Fruit fly (Drosophila melanogaster) whole organism, embryonic: Measurements from ENCODE around the gene CG33986.

Source experiments
- Bdp1 ChIP-seq: fragments of 200-800 bp; sonication (Bioruptor generic); optimal IDR thresholded peaks from 3 replicates; lab custom pipeline; 2016; ENCODE audit warnings: missing biosample characterization, missing genetic modification characterization
- CG10321 ChIP-seq: fragments of 200-800 bp; sonication (Bioruptor generic); IDR thresholded peaks from 2 replicates; pipeline ENCODE4 v1.3.6; 2022; ENCODE audit warnings: missing biosample characterization, missing genetic modification characterization
- CG10654 ChIP-seq: fragments of 200-800 bp; sonication (Bioruptor generic); optimal IDR thresholded peaks from 2 replicates; lab custom pipeline; 2016; ENCODE audit warnings: missing biosample characterization, missing genetic modification characterization
- CG11085 ChIP-seq: fragments of 200-800 bp; sonication (Bioruptor generic); IDR thresholded peaks from 2 replicates; pipeline ENCODE4 v1.3.6; 2022; ENCODE audit warnings: missing biosample characterization, missing genetic modification characterization
- CG12391 ChIP-seq: fragments of 200-800 bp; sonication (Bioruptor generic); optimal IDR thresholded peaks from 3 replicates; lab custom pipeline; 2018; ENCODE audit warnings: missing biosample characterization, mild to moderate bottlenecking, missing genetic modification characterization, moderate library complexity
- CG13123 ChIP-seq: fragments of 200-800 bp; sonication (Bioruptor generic); optimal IDR thresholded peaks from 2 replicates; lab custom pipeline; 2016; ENCODE audit warnings: missing biosample characterization, missing genetic modification characterization
- CG14860 ChIP-seq: fragments of 200-800 bp; sonication (Bioruptor generic); IDR thresholded peaks from 3 replicates; pipeline ENCODE4 v1.3.6; 2022; ENCODE audit warnings: missing biosample characterization, missing genetic modification characterization; ENCODE audit not compliant: partially characterized antibody
- CG14965 ChIP-seq: fragments of 200-800 bp; sonication (Bioruptor generic); optimal IDR thresholded peaks from 2 replicates; lab custom pipeline; 2016; ENCODE audit warnings: missing biosample characterization, missing genetic modification characterization, borderline replicate concordance
- CG15011 ChIP-seq: fragments of 200-800 bp; sonication (Bioruptor generic); optimal IDR thresholded peaks from 3 replicates; lab custom pipeline; 2018; ENCODE audit warnings: missing biosample characterization, mild to moderate bottlenecking, missing genetic modification characterization
- CG15269 ChIP-seq: fragments of 200-800 bp; sonication (Bioruptor generic); optimal IDR thresholded peaks from 2 replicates; lab custom pipeline; 2018; ENCODE audit warnings: missing biosample characterization, mild to moderate bottlenecking, missing genetic modification characterization, moderate library complexity
- CG15514 ChIP-seq: fragments of 200-800 bp; sonication (Bioruptor generic); optimal IDR thresholded peaks from 3 replicates; lab custom pipeline; 2017; ENCODE audit warnings: missing biosample characterization, missing genetic modification characterization, mild to moderate bottlenecking, moderate library complexity, missing genetic modification reagents
- CG16779 ChIP-seq: fragments of 200-800 bp; sonication (Bioruptor generic); IDR thresholded peaks from 2 replicates; pipeline ENCODE4 v1.3.6; 2022; ENCODE audit warnings: missing biosample characterization, missing genetic modification characterization
- CG17612 ChIP-seq: fragments of 200-800 bp; sonication (Bioruptor generic); IDR thresholded peaks from 2 replicates; pipeline ENCODE4 v1.3.6; 2022; ENCODE audit warnings: missing biosample characterization, missing genetic modification characterization
- CG18262 ChIP-seq: fragments of 200-800 bp; optimal IDR thresholded peaks from 3 replicates; lab custom pipeline; 2019; ENCODE audit warnings: missing biosample characterization, mild to moderate bottlenecking, missing genetic modification characterization, moderate library complexity
- CG18764 ChIP-seq: fragments of 200-800 bp; sonication (Bioruptor generic); optimal IDR thresholded peaks from 3 replicates; lab custom pipeline; 2016; ENCODE audit warnings: missing biosample characterization, missing genetic modification characterization
- CG32772 ChIP-seq: fragments of 200-800 bp; sonication (Bioruptor generic); IDR thresholded peaks from 2 replicates; pipeline ENCODE4 v1.3.6; 2022; ENCODE audit warnings: missing biosample characterization, missing genetic modification characterization
- CG3281 ChIP-seq: fragments of 200-800 bp; sonication (Bioruptor generic); optimal IDR thresholded peaks from 3 replicates; lab custom pipeline; 2017; ENCODE audit warnings: missing biosample characterization, mild to moderate bottlenecking, missing genetic modification characterization
- CG4854 ChIP-seq: fragments of 200-800 bp; sonication (Bioruptor generic); optimal IDR thresholded peaks from 2 replicates; lab custom pipeline; 2016; ENCODE audit warnings: missing biosample characterization, missing genetic modification characterization, inconsistent platforms
- CG5245 ChIP-seq: fragments of 200-800 bp; sonication (Bioruptor generic); optimal IDR thresholded peaks from 3 replicates; lab custom pipeline; 2016; ENCODE audit warnings: missing biosample characterization, missing genetic modification characterization
- CG6175 ChIP-seq: fragments of 200-800 bp; sonication (Bioruptor generic); IDR thresholded peaks from 3 replicates; pipeline ENCODE4 v1.3.6; 2022; ENCODE audit warnings: missing biosample characterization, missing genetic modification characterization
- CG6765 ChIP-seq: fragments of 200-800 bp; sonication (Bioruptor generic); optimal IDR thresholded peaks from 3 replicates; lab custom pipeline; 2017; ENCODE audit warnings: missing biosample characterization, mild to moderate bottlenecking, missing genetic modification characterization
- CG8388 ChIP-seq: fragments of 200-800 bp; sonication (Bioruptor generic); optimal IDR thresholded peaks from 2 replicates; lab custom pipeline; 2019; ENCODE audit warnings: missing biosample characterization, mild to moderate bottlenecking, missing genetic modification characterization, moderate library complexity
- CG9437 ChIP-seq: fragments of 200-800 bp; sonication (Bioruptor generic); optimal IDR thresholded peaks from 2 replicates; lab custom pipeline; 2018; ENCODE audit warnings: missing biosample characterization, mild to moderate bottlenecking, missing genetic modification characterization
- Dip2 ChIP-seq: fragments of 200-800 bp; sonication (Bioruptor generic); IDR thresholded peaks from 2 replicates; pipeline ENCODE4 v1.3.6; 2022; ENCODE audit warnings: missing biosample characterization, missing genetic modification characterization
- H15 ChIP-seq: fragments of 200-800 bp; sonication (Bioruptor generic); IDR thresholded peaks from 3 replicates; pipeline ENCODE4 v1.3.6; 2022; ENCODE audit warnings: missing biosample characterization, missing genetic modification characterization
- Lhr ChIP-seq: fragments of 200-800 bp; sonication (Bioruptor generic); optimal IDR thresholded peaks from 3 replicates; lab custom pipeline; 2017; ENCODE audit warnings: mild to moderate bottlenecking, missing biosample characterization, missing genetic modification reagents, missing genetic modification characterization
- Myb ChIP-seq: fragments of 200-800 bp; sonication (Bioruptor generic); optimal IDR thresholded peaks from 2 replicates; lab custom pipeline; 2016; ENCODE audit warnings: missing biosample characterization, missing genetic modification characterization
- PHDP ChIP-seq: fragments of 200-800 bp; sonication (Bioruptor generic); optimal IDR thresholded peaks from 3 replicates; lab custom pipeline; 2018; ENCODE audit warnings: missing biosample characterization, mild to moderate bottlenecking, missing genetic modification characterization, moderate library complexity
- Pdp1 ChIP-seq, 2 experiments: fragments of 200-800 bp; sonication (Bioruptor generic); optimal IDR thresholded peaks; 3 replicates each; lab custom pipeline; 2016; ENCODE audit warnings: missing biosample characterization in 2 of 2, missing genetic modification characterization in 2 of 2, mild to moderate bottlenecking in 1 of 2, moderate library complexity in 1 of 2
- Xbp1 ChIP-seq: fragments of 200-800 bp; sonication (Bioruptor generic); optimal IDR thresholded peaks from 3 replicates; lab custom pipeline; 2016; ENCODE audit warnings: missing biosample characterization, mild to moderate bottlenecking, missing genetic modification characterization
- ac ChIP-seq: fragments of 200-800 bp; sonication (Bioruptor generic); optimal IDR thresholded peaks from 3 replicates; lab custom pipeline; 2017; ENCODE audit warnings: missing biosample characterization, mild to moderate bottlenecking, missing genetic modification characterization
- bigmax ChIP-seq: fragments of 200-800 bp; sonication (Bioruptor generic); optimal IDR thresholded peaks from 2 replicates; lab custom pipeline; 2018; ENCODE audit warnings: missing biosample characterization, mild to moderate bottlenecking, missing genetic modification characterization
- caup ChIP-seq: fragments of 200-800 bp; sonication (Bioruptor generic); optimal IDR thresholded peaks from 3 replicates; lab custom pipeline; 2017; ENCODE audit warnings: missing biosample characterization, mild to moderate bottlenecking, missing genetic modification characterization, moderate library complexity; ENCODE audit not compliant: severe bottlenecking
- ci ChIP-seq: fragments of 200-800 bp; sonication (Bioruptor generic); IDR thresholded peaks from 3 replicates; pipeline ENCODE4 v1.3.6; 2022; ENCODE audit warnings: missing biosample characterization, missing genetic modification characterization
- crc ChIP-seq: fragments of 200-800 bp; sonication (Bioruptor generic); optimal IDR thresholded peaks from 2 replicates; lab custom pipeline; 2016; ENCODE audit warnings: missing biosample characterization, missing genetic modification characterization
- dan ChIP-seq: fragments of 200-800 bp; sonication (Bioruptor generic); IDR thresholded peaks from 2 replicates; pipeline ENCODE4 v1.3.6; 2022; ENCODE audit warnings: missing biosample characterization, missing genetic modification characterization
- emc ChIP-seq: fragments of 200-800 bp; sonication (Bioruptor generic); optimal IDR thresholded peaks from 2 replicates; lab custom pipeline; 2016; ENCODE audit warnings: missing biosample characterization, missing genetic modification characterization
- en ChIP-seq: fragments of 200-800 bp; sonication (Bioruptor generic); optimal IDR thresholded peaks from 2 replicates; lab custom pipeline; 2016; ENCODE audit warnings: missing biosample characterization, missing genetic modification characterization
- fd96Cb ChIP-seq: fragments of 200-800 bp; sonication (Bioruptor generic); optimal IDR thresholded peaks from 2 replicates; lab custom pipeline; 2018; ENCODE audit warnings: missing biosample characterization, mild to moderate bottlenecking, missing genetic modification characterization, moderate library complexity
- ftz-f1 ChIP-seq: fragments of 200-800 bp; sonication (Bioruptor generic); optimal IDR thresholded peaks from 2 replicates; lab custom pipeline; 2016; ENCODE audit warnings: missing biosample characterization, missing genetic modification characterization
- gt ChIP-seq: fragments of 200-800 bp; sonication (Bioruptor generic); IDR thresholded peaks from 2 replicates; pipeline ENCODE4 v1.3.6; 2022; ENCODE audit warnings: missing biosample characterization, missing genetic modification characterization
- jing ChIP-seq: fragments of 200-800 bp; sonication (Bioruptor generic); optimal IDR thresholded peaks from 2 replicates; lab custom pipeline; 2018; ENCODE audit warnings: missing biosample characterization, mild to moderate bottlenecking, missing genetic modification characterization
- mam ChIP-seq: fragments of 200-800 bp; sonication (Bioruptor generic); optimal IDR thresholded peaks from 3 replicates; lab custom pipeline; 2016; ENCODE audit warnings: missing biosample characterization, missing genetic modification characterization
- pb ChIP-seq: fragments of 200-800 bp; sonication (Bioruptor generic); optimal IDR thresholded peaks from 3 replicates; lab custom pipeline; 2016; ENCODE audit warnings: missing biosample characterization, missing genetic modification characterization
- phol ChIP-seq: fragments of 200-800 bp; sonication (Bioruptor generic); optimal IDR thresholded peaks from 3 replicates; lab custom pipeline; 2018; ENCODE audit warnings: missing biosample characterization, mild to moderate bottlenecking, missing genetic modification characterization, moderate library complexity
- pros ChIP-seq: fragments of 200-800 bp; sonication (Bioruptor generic); optimal IDR thresholded peaks from 3 replicates; lab custom pipeline; 2019; ENCODE audit warnings: missing biosample characterization, mild to moderate bottlenecking, missing genetic modification characterization, moderate library complexity
- sc ChIP-seq, 3 experiments: fragments of >200 bp in 2 of 3; fragments of 200-800 bp in 1 of 3; sonication (Bioruptor generic) in 1 of 3; optimal IDR thresholded peaks; 2 replicates in 2 of 3; 3 replicates in 1 of 3; lab custom pipeline; 2017; ENCODE audit warnings: mild to moderate bottlenecking in 1 of 3, missing biosample characterization in 1 of 3, missing genetic modification characterization in 1 of 3, missing genetic modification reagents in 1 of 3
- sd ChIP-seq: fragments of 200-800 bp; sonication (Bioruptor generic); optimal IDR thresholded peaks from 3 replicates; lab custom pipeline; 2018; ENCODE audit warnings: missing biosample characterization, mild to moderate bottlenecking, missing genetic modification characterization, moderate library complexity
- trem ChIP-seq: fragments of 200-800 bp; optimal IDR thresholded peaks from 3 replicates; lab custom pipeline; 2019; ENCODE audit warnings: missing biosample characterization, mild to moderate bottlenecking, missing genetic modification characterization, moderate library complexity
- wor ChIP-seq: fragments of 200-800 bp; sonication (Bioruptor generic); IDR thresholded peaks from 2 replicates; pipeline ENCODE4 v1.3.6; 2022; ENCODE audit warnings: missing biosample characterization, missing genetic modification characterization
- z ChIP-seq: fragments of 200-800 bp; sonication (Bioruptor generic); IDR thresholded peaks from 3 replicates; pipeline ENCODE4 v1.3.6; 2022; ENCODE audit warnings: missing biosample characterization, missing genetic modification characterization

CG33986 gene

DNA sequence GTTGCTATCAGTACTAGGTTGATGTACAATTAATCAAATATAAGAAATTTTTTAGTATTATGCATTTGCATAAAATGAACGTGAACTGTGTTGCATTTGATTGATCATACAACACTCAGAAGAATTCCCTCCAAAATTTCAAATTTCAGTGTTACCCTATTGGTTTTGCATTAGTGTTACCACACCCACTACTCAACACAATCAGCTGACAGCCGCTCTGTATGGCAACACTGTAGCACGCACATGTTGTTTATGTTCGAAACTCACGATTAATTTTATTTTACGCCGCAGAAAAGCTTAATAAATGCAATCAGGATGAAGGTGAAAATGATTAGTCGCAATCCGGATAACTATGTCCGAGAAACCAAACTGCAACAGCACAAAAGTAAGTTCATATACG, 26.3 kb downstream of the CG33986 start, which contains the start of gene CG7275 (continued):
- TF ChIP-seq jing (GFP tag; lab: Kevin White, UChicago) (no peak), CG6175 (no peak), Dip2 (GFP tag; lab: Robert Waterston, UW) (no peak), PHDP (tag; lab: Kevin White, UChicago) (no peak), crc (GFP tag; lab: Kevin White, UChicago) (no peak), CG14965 (GFP tag; lab: Kevin White, UChicago) (no peak), CG14860 (GFP tag; lab: Robert Waterston, UW) (no peak), CG10321 (GFP tag; lab: Robert Waterston, UW) (no peak), CG17612 (no peak), CG32772 (no peak), Pdp1 (GFP tag; optimal IDR thresholded peaks at IDR 0.05; lab: Kevin White, UChicago) (no peak), H15 (GFP tag; lab: Robert Waterston, UW) (no peak), CG15514 (GFP tag; lab: Kevin White, UChicago) (peak; percentile 57), emc (GFP tag; lab: Kevin White, UChicago) (no peak), CG16779 (GFP tag; lab: Robert Waterston, UW) (no peak), mam (GFP tag; lab: Kevin White, UChicago) (no peak), CG5245 (GFP tag; lab: Kevin White, UChicago) (no peak), ci (GFP tag; lab: Robert Waterston, UW) (peak; percentile 42; the same call in 1 of the 3 replicates), Xbp1 (GFP tag; lab: Kevin White, UChicago) (no peak), CG3281 (peak; percentile 28), CG15269 (tag; lab: Kevin White, UChicago) (no peak), sd (tag; lab: Kevin White, UChicago) (no peak), pb (GFP tag; lab: Kevin White, UChicago) (no peak), dan (GFP tag; lab: Robert Waterston, UW) (no peak), z (no peak), Myb (GFP tag; lab: Kevin White, UChicago) (peak; percentile 47), caup (GFP tag; lab: Kevin White, UChicago) (peak; percentile 39), CG18764 (no peak), CG12391 (tag; lab: Kevin White, UChicago) (peak; percentile 5), ac (GFP tag; lab: Kevin White, UChicago) (no peak), CG18262 (tag; lab: Kevin White, UChicago) (no peak), CG13123 (GFP tag; lab: Kevin White, UChicago) (no peak), CG11085 (GFP tag; lab: Robert Waterston, UW) (no peak), ftz-f1 (GFP tag; lab: Kevin White, UChicago) (no peak), Bdp1 (GFP tag; lab: Kevin White, UChicago) (no peak), en (no peak), CG8388 (GFP tag; lab: Kevin White, UChicago) (no peak), CG9437 (GFP tag; lab: Kevin White, UChicago) (no peak), phol (tag; lab: Kevin White, UChicago) (peak; percentile 33), pros (no peak), wor (GFP tag; lab: Robert Waterston, UW) (no peak), Lhr (GFP tag; lab: Kevin White, UChicago) (peak; percentile 42), CG4854 (GFP tag; lab: Kevin White, UChicago) (no peak), CG6765 (no peak), gt (GFP tag; lab: Robert Waterston, UW) (no peak), trem (tag; lab: Kevin White, UChicago) (peak; percentile 60), fd96Cb (no peak), sc (optimal IDR thresholded peaks at IDR 0.05; lab: Kevin White, UChicago) (no peak), sc (GFP tag; optimal IDR thresholded peaks at IDR 0.05; lab: Kevin White, UChicago) (no peak), bigmax (GFP tag; lab: Kevin White, UChicago) (peak; percentile 28), CG10654 (no peak), CG15011 (GFP tag; lab: Kevin White, UChicago) (no peak)
